Fruit fly (Drosophila melanogaster): ENCODE measurements around the gene CG18599.

Gene CG18599

DNA sequence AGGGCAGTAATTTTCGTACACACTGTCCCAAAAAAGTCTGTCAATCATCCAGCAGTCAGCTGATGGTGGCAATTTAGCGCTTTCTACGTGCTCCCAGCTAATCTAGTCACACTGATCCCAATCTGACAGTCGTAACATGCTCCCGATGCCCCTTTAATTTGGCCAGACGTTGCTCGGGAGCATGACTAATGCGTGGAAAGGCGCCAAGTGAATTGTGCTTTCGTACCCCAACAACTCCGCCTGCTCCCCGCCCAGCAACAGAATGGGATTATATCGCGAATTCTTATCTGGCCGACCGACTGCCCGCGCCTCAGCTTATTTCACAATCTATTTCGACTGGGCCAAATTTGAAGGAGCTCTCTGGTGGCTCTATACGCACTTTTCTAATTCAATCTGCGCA lies 9.8 kb downstream of the CG18599 start:
- TF ChIP-seq Dip2 (GFP tag; IDR thresholded peaks at IDR 0.05) (no peak), mirr (GFP tag; optimal IDR thresholded peaks at IDR 0.05) (peak; percentile 9), Med (GFP tag) (peak; percentile 54), sug (tag; optimal IDR thresholded peaks at IDR 0.05) (peak; percentile 50), Lim3 (GFP tag; IDR thresholded peaks at IDR 0.05) (no peak), Gug (GFP tag; IDR thresholded peaks at IDR 0.05) (no peak), exex (tag; optimal IDR thresholded peaks at IDR 0.05) (peak; percentile 13)

- TF ChIP-seq Jarid2 (GFP tag; optimal IDR thresholded peaks at IDR 0.05) (no peak), Med (GFP tag) (peak; percentile 63), cwo (GFP tag; optimal IDR thresholded peaks at IDR 0.05) (peak; percentile 18), CG2120 (GFP tag; optimal IDR thresholded peaks at IDR 0.05) (peak; percentile 45), Hmr (GFP tag; optimal IDR thresholded peaks at IDR 0.05) (peak; percentile 21), Trl (optimal IDR thresholded peaks at IDR 0.05) (peak in 1 of 2 experiments; percentile 4), Trl (GFP tag; optimal IDR thresholded peaks at IDR 0.05) (no peak), CG10274 (GFP tag; optimal IDR thresholded peaks at IDR 0.05) (peak; percentile 73), GATAe (GFP tag; conservative IDR thresholded peaks at IDR 0.05) (0 out of 2 replicates have a peak, but pooled peaks have one; percentile 35), B-H2 (GFP tag; optimal IDR thresholded peaks at IDR 0.05) (no peak), Nf-YC (tag; optimal IDR thresholded peaks at IDR 0.05) (peak; percentile 1), mirr (GFP tag; optimal IDR thresholded peaks at IDR 0.05) (peak; percentile 31), Lhr (GFP tag; optimal IDR thresholded peaks at IDR 0.05) (no peak), CG3163 (GFP tag; optimal IDR thresholded peaks at IDR 0.05) (no peak), grn (GFP tag; optimal IDR thresholded peaks at IDR 0.05) (peak; percentile 14), CG18599 (GFP tag; optimal IDR thresholded peaks at IDR 0.05) (peak; percentile 76), sd (tag; optimal IDR thresholded peaks at IDR 0.05) (peak; percentile 55), sug (tag; optimal IDR thresholded peaks at IDR 0.05) (peak; percentile 91), CG5953 (GFP tag; IDR thresholded peaks at IDR 0.05) (0 out of 2 replicates have a peak, but pooled peaks have one; percentile 5), exex (tag; optimal IDR thresholded peaks at IDR 0.05) (peak; percentile 56), lab (GFP tag; optimal IDR thresholded peaks at IDR 0.05) (peak; percentile 5), Fer3 (tag; optimal IDR thresholded peaks at IDR 0.05) (no peak), nom (GFP tag; optimal IDR thresholded peaks at IDR 0.05) (no peak), CG12769 (tag; optimal IDR thresholded peaks at IDR 0.05) (peak; percentile 68), Rfx (GFP tag; IDR thresholded peaks at IDR 0.05) (0 out of 2 replicates have a peak, but pooled peaks have one; percentile 25), CG12155 (GFP tag; optimal IDR thresholded peaks at IDR 0.05) (peak; percentile 7), Neu2 (GFP tag; optimal IDR thresholded peaks at IDR 0.05; ENCODE audit: borderline replicate concordance) (no peak), Dp (GFP tag; optimal IDR thresholded peaks at IDR 0.05) (no peak), Hmx (GFP tag; optimal IDR thresholded peaks at IDR 0.05) (no peak), D19A (tag; optimal IDR thresholded peaks at IDR 0.05) (no peak), TFAM (GFP tag; optimal IDR thresholded peaks at IDR 0.05) (no peak), ase (GFP tag; IDR thresholded peaks at IDR 0.05) (no peak), CG10543 (GFP tag; optimal IDR thresholded peaks at IDR 0.05) (no peak), CG10147 (GFP tag; optimal IDR thresholded peaks at IDR 0.05) (no peak)
These were observed 11.9 kb downstream of the CG18599 start, which contains the start of gene CG7142 for dm6 chr3R:18279494-18279893. CG7142 (minus strand) TSS chr3R:18279522.

- peak; percentile 62 for TF ChIP-seq sd (tag; optimal IDR thresholded peaks at IDR 0.05)
- TF ChIP-seq gro (GFP tag; optimal IDR thresholded peaks at IDR 0.05), result peak; percentile 7
- TF ChIP-seq CG9797 (GFP tag; optimal IDR thresholded peaks at IDR 0.05), result no peak
- TF ChIP-seq exex (tag; optimal IDR thresholded peaks at IDR 0.05), result peak; percentile 40
- TF ChIP-seq B-H1 (GFP tag; IDR thresholded peaks at IDR 0.05), result no peak
- TF ChIP-seq mirr (GFP tag; optimal IDR thresholded peaks at IDR 0.05), result peak; percentile 2
These were observed 12.5 kb downstream of the CG18599 start for dm6 chr3R:18280133-18280532.

Measured in whole organism, embryonic.